Worm (Caenorhabditis elegans) whole organism, early embryonic: Measurements from ENCODE around the gene B0464.6.
A peak's percentile ranks its signal among the peaks of the same experiment; 100 is the strongest.

Experiments
- B0310.2 ChIP-seq: sonication (generic microtip); optimal IDR thresholded peaks from 2 replicates; lab custom pipeline; 2016; ENCODE audit warnings: mild to moderate bottlenecking, missing genetic modification characterization, missing compliant biosample characterization
- F13C5.2 ChIP-seq: sonication (generic microtip); optimal IDR thresholded peaks from 2 replicates; lab custom pipeline; 2017; ENCODE audit warnings: mild to moderate bottlenecking, missing genetic modification characterization, inconsistent platforms, missing compliant biosample characterization
- aly-1 ChIP-seq: sonication (generic microtip); optimal IDR thresholded peaks from 2 replicates; lab custom pipeline; 2016; ENCODE audit warnings: missing genetic modification characterization, missing compliant biosample characterization
- ama-1 ChIP-seq: fragments of 150-350 bp; optimal IDR thresholded peaks from 2 replicates; lab custom pipeline; 2014
- ceh-13 ChIP-seq: fragments of 200-800 bp; sonication (Bioruptor generic); optimal IDR thresholded peaks from 2 replicates; lab custom pipeline; 2018; ENCODE audit warnings: mild to moderate bottlenecking, missing genetic modification characterization, missing compliant biosample characterization
- ceh-36 ChIP-seq: sonication (generic microtip); optimal IDR thresholded peaks from 2 replicates; lab custom pipeline; 2016; ENCODE audit warnings: missing genetic modification characterization, inconsistent platforms, missing compliant biosample characterization
- ets-7 ChIP-seq: sonication (generic microtip); optimal IDR thresholded peaks from 2 replicates; lab custom pipeline; 2016; ENCODE audit warnings: missing genotype, missing genetic modification characterization, missing compliant biosample characterization
- flt-1 ChIP-seq: fragments of 200-800 bp; sonication (Bioruptor generic); IDR thresholded peaks from 2 replicates; pipeline ENCODE4 v1.3.6; 2022; ENCODE audit warnings: missing genetic modification characterization, missing compliant biosample characterization
- hmbx-1 ChIP-seq: sonication (generic microtip); optimal IDR thresholded peaks from 2 replicates; lab custom pipeline; 2016; ENCODE audit warnings: mild to moderate bottlenecking, missing genetic modification characterization, missing compliant biosample characterization
- hmg-4 ChIP-seq: fragments of 200-800 bp; sonication (Bioruptor generic); optimal IDR thresholded peaks from 2 replicates; lab custom pipeline; 2018; ENCODE audit warnings: mild to moderate bottlenecking, missing genetic modification characterization, missing compliant biosample characterization
- hnd-1 ChIP-seq: sonication (generic microtip); optimal IDR thresholded peaks from 2 replicates; lab custom pipeline; 2016; ENCODE audit warnings: missing genetic modification characterization, missing compliant biosample characterization
- pes-1 ChIP-seq: fragments of 200-800 bp; sonication (Bioruptor generic); IDR thresholded peaks from 2 replicates; pipeline ENCODE4 v1.3.6; 2022; ENCODE audit warnings: missing genetic modification reagents, missing genetic modification characterization, missing compliant biosample characterization
- scrt-1 ChIP-seq: fragments of 200-800 bp; sonication (Bioruptor generic); IDR thresholded peaks from 2 replicates; pipeline ENCODE4 v1.3.6; 2022; ENCODE audit warnings: missing genetic modification characterization, missing compliant biosample characterization
- sea-1 ChIP-seq: fragments of 200-800 bp; sonication (Bioruptor generic); conservative IDR thresholded peaks from 2 replicates; pipeline ENCODE4 v1.3.6; 2022; ENCODE audit warnings: missing genetic modification characterization, missing compliant biosample characterization
- tbx-11 ChIP-seq: fragments of 200-800 bp; sonication (Bioruptor generic); IDR thresholded peaks from 2 replicates; pipeline ENCODE4 v1.3.6; 2022; ENCODE audit warnings: missing genetic modification characterization, missing compliant biosample characterization
- tbx-37 ChIP-seq: fragments of 200-800 bp; sonication (Bioruptor generic); conservative IDR thresholded peaks from 2 replicates; pipeline ENCODE4 v1.3.6; 2022; ENCODE audit warnings: missing genetic modification reagents, missing genetic modification characterization, missing compliant biosample characterization
- tra-4 ChIP-seq: sonication (generic microtip); optimal IDR thresholded peaks from 2 replicates; lab custom pipeline; 2017; ENCODE audit warnings: missing genetic modification characterization, missing compliant biosample characterization

The B0464.6 gene

DNA sequence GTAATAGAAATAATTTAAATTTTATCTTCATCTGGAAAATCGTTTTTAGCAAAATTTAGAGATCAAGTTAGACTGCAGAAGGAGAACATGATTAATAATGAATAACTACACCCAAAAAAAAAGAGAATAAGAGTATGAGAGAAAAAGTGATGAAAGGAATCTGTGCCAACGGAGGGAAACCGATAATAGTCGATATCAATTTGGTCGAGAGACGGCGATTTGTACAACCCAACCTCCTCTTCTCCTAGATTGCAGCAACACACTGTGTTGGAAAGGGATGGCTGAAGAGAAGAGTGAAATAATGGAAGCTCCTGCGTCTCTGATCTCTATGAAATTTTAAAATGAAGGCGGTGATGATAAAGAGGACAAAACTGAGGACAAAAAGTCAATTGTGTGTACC lies 8.7 kb upstream of the B0464.6 start:
- no peak for TF ChIP-seq ceh-36 (tag; lab: Kevin White, UChicago)
- no peak for TF ChIP-seq ceh-13 (GFP tag; lab: Kevin White, UChicago)
- no peak for TF ChIP-seq B0310.2 (tag; lab: Kevin White, UChicago)
- no peak for TF ChIP-seq F13C5.2 (tag; lab: Kevin White, UChicago)
- no peak for TF ChIP-seq hnd-1
- no peak for TF ChIP-seq ama-1
- TF ChIP-seq pes-1 (GFP tag; lab: Robert Waterston, UW): no peak
- no peak for TF ChIP-seq tbx-11 (GFP tag; lab: Robert Waterston, UW)
- no peak for TF ChIP-seq sea-1 (GFP tag; lab: Robert Waterston, UW)

DNA sequence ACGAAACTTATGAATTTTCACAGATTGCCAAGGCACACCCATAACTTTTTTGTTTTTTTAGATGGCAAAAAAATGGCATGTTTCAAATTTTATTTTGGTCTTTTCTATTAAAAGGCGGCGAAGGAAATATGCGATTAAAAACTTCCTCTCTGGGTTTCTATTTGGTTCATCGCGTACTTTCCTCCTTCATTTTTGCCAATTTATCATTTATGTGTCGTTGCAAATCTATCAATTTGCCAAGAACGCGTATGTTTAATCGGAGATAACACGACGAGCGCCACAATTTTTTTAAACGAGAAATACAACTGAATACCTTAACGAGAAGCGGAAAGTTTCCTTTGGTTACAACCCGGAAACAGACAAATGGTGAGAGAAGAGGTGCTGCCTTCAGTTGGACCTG lies 6.7 kb upstream of the B0464.6 start:
- TF ChIP-seq pes-1 (GFP tag; lab: Robert Waterston, UW) (no peak), ama-1 (no peak), scrt-1 (no peak), ets-7 (tag; lab: Kevin White, UChicago) (no peak), tbx-37 (GFP tag; lab: Robert Waterston, UW) (no peak), flt-1 (GFP tag; lab: Robert Waterston, UW) (no peak), aly-1 (tag; lab: Kevin White, UChicago) (no peak), hmbx-1 (tag; lab: Kevin White, UChicago) (no peak), sea-1 (GFP tag; lab: Robert Waterston, UW) (no peak), tra-4 (tag; lab: Kevin White, UChicago) (no peak), hnd-1 (no peak), F13C5.2 (tag; lab: Kevin White, UChicago) (no peak), ceh-36 (tag; lab: Kevin White, UChicago) (no peak), B0310.2 (tag; lab: Kevin White, UChicago) (no peak)

ce11 chrIII:9471996-9472395 lies 6.2 kb upstream of the B0464.6 start:
- TF ChIP-seq ama-1 (no peak), hmg-4 (GFP tag; lab: Kevin White, UChicago) (no peak), tbx-37 (GFP tag; lab: Robert Waterston, UW) (no peak), pes-1 (GFP tag; lab: Robert Waterston, UW) (no peak), aly-1 (tag; lab: Kevin White, UChicago) (no peak), tbx-11 (GFP tag; lab: Robert Waterston, UW) (no peak), flt-1 (GFP tag; lab: Robert Waterston, UW) (no peak), ceh-36 (tag; lab: Kevin White, UChicago) (no peak), F13C5.2 (tag; lab: Kevin White, UChicago) (no peak), ceh-13 (GFP tag; lab: Kevin White, UChicago) (no peak), scrt-1 (no peak), B0310.2 (tag; lab: Kevin White, UChicago) (no peak), hmbx-1 (tag; lab: Kevin White, UChicago) (no peak), sea-1 (GFP tag; lab: Robert Waterston, UW) (no peak), tra-4 (tag; lab: Kevin White, UChicago) (no peak), hnd-1 (no peak), ets-7 (tag; lab: Kevin White, UChicago) (no peak)

DNA sequence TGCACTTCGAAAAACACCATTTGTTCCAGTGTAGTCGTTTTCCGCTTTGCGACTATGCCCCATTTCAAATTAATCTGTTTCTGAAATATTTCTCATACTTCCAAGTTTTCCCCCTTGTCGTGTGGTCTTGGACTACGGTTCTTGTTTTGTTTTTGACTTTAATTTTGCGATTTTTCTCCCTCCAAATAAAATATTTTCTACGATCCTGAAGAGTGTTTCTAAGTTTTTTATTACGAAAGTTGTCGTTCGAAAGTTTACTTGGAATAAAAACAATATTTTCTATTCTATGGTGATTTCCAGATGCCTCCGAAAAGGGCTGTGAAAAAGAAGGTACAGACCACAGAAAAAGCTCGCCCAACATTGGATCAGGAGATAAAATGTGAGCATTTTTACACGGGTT lies 2.1 kb upstream of the B0464.6 start, which contains the start of gene tag-342:
tag-342 (plus strand) TSS at position 301 of the 400 bp plus-strand sequence.
- TF ChIP-seq ceh-13 (GFP tag; lab: Kevin White, UChicago) (no peak), pes-1 (GFP tag; lab: Robert Waterston, UW) (no peak), ama-1 (no peak), tbx-37 (GFP tag; lab: Robert Waterston, UW) (no peak), hnd-1 (no peak), aly-1 (tag; lab: Kevin White, UChicago) (no peak), tra-4 (tag; lab: Kevin White, UChicago) (no peak), B0310.2 (tag; lab: Kevin White, UChicago) (no peak), F13C5.2 (tag; lab: Kevin White, UChicago) (no peak), tbx-11 (GFP tag; lab: Robert Waterston, UW) (no peak), hmg-4 (GFP tag; lab: Kevin White, UChicago) (no peak), sea-1 (GFP tag; lab: Robert Waterston, UW) (no peak), hmbx-1 (tag; lab: Kevin White, UChicago) (no peak), flt-1 (GFP tag; lab: Robert Waterston, UW) (no peak), ets-7 (tag; lab: Kevin White, UChicago) (no peak), ceh-36 (tag; lab: Kevin White, UChicago) (no peak), scrt-1 (no peak)

- TF ChIP-seq aly-1 (tag; lab: Kevin White, UChicago) (no peak), hmg-4 (GFP tag; lab: Kevin White, UChicago) (peak; percentile 18), pes-1 (GFP tag; lab: Robert Waterston, UW) (no peak), tbx-37 (GFP tag; lab: Robert Waterston, UW) (no peak), B0310.2 (tag; lab: Kevin White, UChicago) (no peak), hmbx-1 (tag; lab: Kevin White, UChicago) (no peak), sea-1 (GFP tag; lab: Robert Waterston, UW) (no peak), flt-1 (GFP tag; lab: Robert Waterston, UW) (no peak)
Measured at ce11 chrIII:9467095-9467494, 1.3 kb upstream of the B0464.6 start, which contains the start of gene baf-1. Gene baf-1 (plus strand): TSS chrIII:9467464.

- TF ChIP-seq F13C5.2 (tag; lab: Kevin White, UChicago) (no peak), tbx-37 (GFP tag; lab: Robert Waterston, UW) (peak; percentile 51; the same call in 1 of the 2 replicates), ets-7 (tag; lab: Kevin White, UChicago) (no peak), flt-1 (GFP tag; lab: Robert Waterston, UW) (no peak), pes-1 (GFP tag; lab: Robert Waterston, UW) (peak; percentile 69)
Measured at ce11 chrIII:9465424-9465823, 341 bp downstream of the B0464.6 start, which contains the start of gene B0464.9. Gene B0464.9 (plus strand): TSS chrIII:9465767.
